ENCODE assay signal across 2 fruit fly cellular contexts in genomic region chr2L:12485897-12486615, dm6.
TF ChIP-seq lines count a peak whose summit lies in the region.

No protein-coding gene starts in this region.

TF ChIP-seq in whole organism, embryonic, 481 proteins besides CTCF, POLR2A, EP300 and RAD21 (continued from another document):
- TF ChIP-seq jumu (GFP tag; optimal IDR thresholded peaks at IDR 0.05; lab: Kevin White, UChicago), result no peak
- no peak for TF ChIP-seq bcd (GFP tag; optimal IDR thresholded peaks at IDR 0.05; lab: Kevin White, UChicago)
- TF ChIP-seq CG4707 (GFP tag; optimal IDR thresholded peaks at IDR 0.05; lab: Kevin White, UChicago), result no peak
- peak; percentile 22 for TF ChIP-seq phol (tag; optimal IDR thresholded peaks at IDR 0.05; lab: Kevin White, UChicago)
- TF ChIP-seq bowl (GFP tag; IDR thresholded peaks at IDR 0.05; lab: Robert Waterston, UW), result no peak
- no peak for TF ChIP-seq CG14441 (GFP tag; IDR thresholded peaks at IDR 0.05; lab: Robert Waterston, UW)
- peak; percentile 16 for TF ChIP-seq CG7839 (tag; optimal IDR thresholded peaks at IDR 0.05; lab: Kevin White, UChicago)
- no peak for TF ChIP-seq br (optimal IDR thresholded peaks at IDR 0.05; lab: Kevin White, UChicago)
- TF ChIP-seq Fer1 (GFP tag; optimal IDR thresholded peaks at IDR 0.05; lab: Kevin White, UChicago), result no peak
- TF ChIP-seq CG9932 (GFP tag; IDR thresholded peaks at IDR 0.05; lab: Robert Waterston, UW), result no peak
- peak; percentile 10 for TF ChIP-seq Oli (tag; optimal IDR thresholded peaks at IDR 0.05; lab: Kevin White, UChicago)
- TF ChIP-seq CG5180 (GFP tag; optimal IDR thresholded peaks at IDR 0.05; lab: Kevin White, UChicago), result no peak
- no peak for TF ChIP-seq rib (GFP tag; IDR thresholded peaks at IDR 0.05; lab: Robert Waterston, UW)
- no peak for TF ChIP-seq Trl (optimal IDR thresholded peaks at IDR 0.05; lab: Kevin White, UChicago)
- no peak for TF ChIP-seq Trl (GFP tag; optimal IDR thresholded peaks at IDR 0.05; lab: Kevin White, UChicago)
- peak; percentile 3 for TF ChIP-seq unpg (GFP tag; optimal IDR thresholded peaks at IDR 0.05; lab: Kevin White, UChicago)
- TF ChIP-seq CG14710 (tag; optimal IDR thresholded peaks at IDR 0.05; lab: Kevin White, UChicago), result no peak
- no peak for TF ChIP-seq Opbp (GFP tag; IDR thresholded peaks at IDR 0.05; lab: Robert Waterston, UW; ENCODE audit: partially characterized antibody)
- TF ChIP-seq lbe (GFP tag; optimal IDR thresholded peaks at IDR 0.05; lab: Kevin White, UChicago), result no peak
- TF ChIP-seq gem (tag; optimal IDR thresholded peaks at IDR 0.05; lab: Kevin White, UChicago), result peak; percentile 39
- no peak for TF ChIP-seq BtbVII (GFP tag; optimal IDR thresholded peaks at IDR 0.05; lab: Kevin White, UChicago)
- no peak for TF ChIP-seq CG6175 (GFP tag; IDR thresholded peaks at IDR 0.05; lab: Robert Waterston, UW)
- TF ChIP-seq ap (GFP tag; IDR thresholded peaks at IDR 0.05; lab: Robert Waterston, UW), result no peak
- no peak for TF ChIP-seq jigr1 (GFP tag; IDR thresholded peaks at IDR 0.05; lab: Robert Waterston, UW)
- TF ChIP-seq CG10366 (GFP tag; IDR thresholded peaks at IDR 0.05; lab: Robert Waterston, UW), result no peak
- peak; percentile 86 for TF ChIP-seq Blimp-1 (GFP tag; optimal IDR thresholded peaks at IDR 0.05; lab: Kevin White, UChicago)
- TF ChIP-seq CG10431 (GFP tag; optimal IDR thresholded peaks at IDR 0.05; lab: Kevin White, UChicago), result no peak
- no peak for TF ChIP-seq NfI (GFP tag; optimal IDR thresholded peaks at IDR 0.05; lab: Kevin White, UChicago)
- no peak for TF ChIP-seq CG43689 (GFP tag; IDR thresholded peaks at IDR 0.05; lab: Robert Waterston, UW)
- TF ChIP-seq CG1602 (GFP tag; optimal IDR thresholded peaks at IDR 0.05; lab: Kevin White, UChicago), result no peak
- TF ChIP-seq Xrp1 (GFP tag; IDR thresholded peaks at IDR 0.05; lab: Robert Waterston, UW), result no peak
- TF ChIP-seq CG18262 (tag; optimal IDR thresholded peaks at IDR 0.05; lab: Kevin White, UChicago), result peak; percentile 44
- TF ChIP-seq CG2712 (tag; optimal IDR thresholded peaks at IDR 0.05; lab: Kevin White, UChicago), result peak; percentile 48
- no peak for TF ChIP-seq gt (GFP tag; IDR thresholded peaks at IDR 0.05; lab: Robert Waterston, UW)
- TF ChIP-seq Med (GFP tag; lab: Kevin White, UChicago), result no peak
- peak in 1 of 2 experiments; percentile 43 for TF ChIP-seq Hr51 (GFP tag; optimal IDR thresholded peaks at IDR 0.05; lab: Kevin White, UChicago)
- peak; percentile 43 for TF ChIP-seq Sox102F (GFP tag; optimal IDR thresholded peaks at IDR 0.05; lab: Kevin White, UChicago)
- TF ChIP-seq CG15269 (tag; optimal IDR thresholded peaks at IDR 0.05; lab: Kevin White, UChicago), result peak; percentile 2
- peak; percentile 1 for TF ChIP-seq CG10979 (tag; optimal IDR thresholded peaks at IDR 0.05; lab: Kevin White, UChicago)
- no peak for TF ChIP-seq lov (optimal IDR thresholded peaks at IDR 0.05; lab: Kevin White, UChicago)
- no peak for TF ChIP-seq lov (GFP tag; IDR thresholded peaks at IDR 0.05; lab: Robert Waterston, UW)
- TF ChIP-seq Sox100B (GFP tag; optimal IDR thresholded peaks at IDR 0.05; lab: Kevin White, UChicago), result peak; percentile 33
- no peak for TF ChIP-seq CG4424 (GFP tag; optimal IDR thresholded peaks at IDR 0.05; lab: Kevin White, UChicago)
- TF ChIP-seq crol (GFP tag; IDR thresholded peaks at IDR 0.05; lab: Robert Waterston, UW), result no peak
- 0 out of 3 replicates have a peak, but pooled peaks have one; percentile 24 for TF ChIP-seq zfh1 (GFP tag; IDR thresholded peaks at IDR 0.05; lab: Robert Waterston, UW)
- TF ChIP-seq hb (GFP tag; IDR thresholded peaks at IDR 0.05; lab: Robert Waterston, UW; ENCODE audit: partially characterized antibody), result no peak
- no peak for TF ChIP-seq kay (GFP tag; optimal IDR thresholded peaks at IDR 0.05; lab: Kevin White, UChicago)
- TF ChIP-seq pros (GFP tag; optimal IDR thresholded peaks at IDR 0.05; lab: Kevin White, UChicago), result peak; percentile 55
- peak; percentile 24 for TF ChIP-seq CG2678 (tag; optimal IDR thresholded peaks at IDR 0.05; lab: Kevin White, UChicago)
- no peak for TF ChIP-seq esg (GFP tag; conservative IDR thresholded peaks at IDR 0.05; lab: Robert Waterston, UW)
- TF ChIP-seq ttk (GFP tag; IDR thresholded peaks at IDR 0.05; lab: Robert Waterston, UW), result no peak
- TF ChIP-seq CG12236 (GFP tag; optimal IDR thresholded peaks at IDR 0.05; lab: Kevin White, UChicago), result no peak
- no peak for TF ChIP-seq ken (GFP tag; IDR thresholded peaks at IDR 0.05; lab: Robert Waterston, UW)
- no peak for TF ChIP-seq trem (tag; optimal IDR thresholded peaks at IDR 0.05; lab: Kevin White, UChicago)
- no peak for TF ChIP-seq CG16779 (GFP tag; IDR thresholded peaks at IDR 0.05; lab: Robert Waterston, UW)
- no peak for TF ChIP-seq CG12769 (tag; optimal IDR thresholded peaks at IDR 0.05; lab: Kevin White, UChicago)
- no peak for TF ChIP-seq H2.0 (GFP tag; IDR thresholded peaks at IDR 0.05; lab: Robert Waterston, UW)
- TF ChIP-seq CG17359 (tag; optimal IDR thresholded peaks at IDR 0.05; lab: Kevin White, UChicago), result peak; percentile 15
- TF ChIP-seq Max (GFP tag; optimal IDR thresholded peaks at IDR 0.05; lab: Kevin White, UChicago), result no peak
- TF ChIP-seq CG9609 (GFP tag; optimal IDR thresholded peaks at IDR 0.05; lab: Kevin White, UChicago), result no peak
- no peak for TF ChIP-seq ERR (GFP tag; optimal IDR thresholded peaks at IDR 0.05; lab: Kevin White, UChicago)
- no peak for TF ChIP-seq CG13123 (GFP tag; optimal IDR thresholded peaks at IDR 0.05; lab: Kevin White, UChicago)
- no peak for TF ChIP-seq CHES-1-like (GFP tag; optimal IDR thresholded peaks at IDR 0.05; lab: Kevin White, UChicago)
- TF ChIP-seq chinmo (GFP tag; IDR thresholded peaks at IDR 0.05; lab: Robert Waterston, UW; ENCODE audit: partially characterized antibody), result no peak
- TF ChIP-seq CG2129 (GFP tag; IDR thresholded peaks at IDR 0.05; lab: Robert Waterston, UW; ENCODE audit: partially characterized antibody), result no peak
- TF ChIP-seq tll (GFP tag; optimal IDR thresholded peaks at IDR 0.05; lab: Kevin White, UChicago), result no peak
- no peak for TF ChIP-seq CG3847 (GFP tag; IDR thresholded peaks at IDR 0.05; lab: Robert Waterston, UW)
- no peak for TF ChIP-seq sqz (GFP tag; optimal IDR thresholded peaks at IDR 0.05; lab: Kevin White, UChicago)
- peak; percentile 45 for TF ChIP-seq dmrt99B (tag; optimal IDR thresholded peaks at IDR 0.05; lab: Kevin White, UChicago)
TF ChIP-seq in whole organism, embryonic: peak in this region for 26.

TF ChIP-seq in whole organism, prepupa, 60 proteins besides CTCF, POLR2A, EP300 and RAD21 (continued from another document):
- no peak for TF ChIP-seq acj6 (GFP tag; optimal IDR thresholded peaks at IDR 0.05; lab: Kevin White, UChicago)
- no peak for TF ChIP-seq CG9139 (GFP tag; optimal IDR thresholded peaks at IDR 0.05; lab: Kevin White, UChicago)
- no peak for TF ChIP-seq CG7368 (GFP tag; optimal IDR thresholded peaks at IDR 0.05; lab: Kevin White, UChicago)
- TF ChIP-seq CG31627 (GFP tag; optimal IDR thresholded peaks at IDR 0.05; lab: Kevin White, UChicago), result no peak
- no peak for TF ChIP-seq Met (GFP tag; optimal IDR thresholded peaks at IDR 0.05; lab: Kevin White, UChicago)
- TF ChIP-seq Blimp-1 (GFP tag; optimal IDR thresholded peaks at IDR 0.05; lab: Kevin White, UChicago), result no peak
- peak; percentile 64; the same call in 2 of the 3 replicates for TF ChIP-seq CG8119 (GFP tag; IDR thresholded peaks at IDR 0.05; lab: Robert Waterston, UW)
- no peak for TF ChIP-seq fkh (GFP tag; optimal IDR thresholded peaks at IDR 0.05; lab: Kevin White, UChicago)
- no peak for TF ChIP-seq lz (GFP tag; optimal IDR thresholded peaks at IDR 0.05; lab: Kevin White, UChicago)
- TF ChIP-seq CG10631 (GFP tag; optimal IDR thresholded peaks at IDR 0.05; lab: Kevin White, UChicago), result no peak
- TF ChIP-seq Eip93F (GFP tag; optimal IDR thresholded peaks at IDR 0.05; lab: Kevin White, UChicago), result no peak
- no peak for TF ChIP-seq topi (GFP tag; optimal IDR thresholded peaks at IDR 0.05; lab: Kevin White, UChicago)
- peak; percentile 6 for TF ChIP-seq OdsH (GFP tag; optimal IDR thresholded peaks at IDR 0.05; lab: Kevin White, UChicago)
- TF ChIP-seq Hr4 (GFP tag; optimal IDR thresholded peaks at IDR 0.05; lab: Kevin White, UChicago), result peak; percentile 5
- no peak for TF ChIP-seq CG6163 (GFP tag; IDR thresholded peaks at IDR 0.05; lab: Robert Waterston, UW)
- TF ChIP-seq cyc (GFP tag; optimal IDR thresholded peaks at IDR 0.05; lab: Kevin White, UChicago), result no peak
- TF ChIP-seq dsx (GFP tag; optimal IDR thresholded peaks at IDR 0.05; lab: Kevin White, UChicago; ENCODE audit: poor library complexity, severe bottlenecking), result no peak
- TF ChIP-seq Eip78C (GFP tag; lab: Kevin White, UChicago), result peak; percentile 50
- TF ChIP-seq Gug (GFP tag; IDR thresholded peaks at IDR 0.05; lab: Robert Waterston, UW), result no peak
- peak; percentile 31 for TF ChIP-seq CG8632 (GFP tag; optimal IDR thresholded peaks at IDR 0.05; lab: Kevin White, UChicago)
- no peak for TF ChIP-seq CG1621 (tag; optimal IDR thresholded peaks at IDR 0.05; lab: Kevin White, UChicago)
- no peak for TF ChIP-seq CG8319 (GFP tag; optimal IDR thresholded peaks at IDR 0.05; lab: Kevin White, UChicago)
- TF ChIP-seq net (GFP tag; optimal IDR thresholded peaks at IDR 0.05; lab: Kevin White, UChicago), result no peak
- TF ChIP-seq Hr39 (GFP tag; optimal IDR thresholded peaks at IDR 0.05; lab: Kevin White, UChicago), result no peak
- TF ChIP-seq Eip75B (GFP tag; optimal IDR thresholded peaks at IDR 0.05; lab: Kevin White, UChicago), result no peak
- TF ChIP-seq Ets96B (tag; optimal IDR thresholded peaks at IDR 0.05; lab: Kevin White, UChicago), result no peak
- TF ChIP-seq CG11902 (GFP tag; optimal IDR thresholded peaks at IDR 0.05; lab: Kevin White, UChicago), result no peak
- TF ChIP-seq fd85E (GFP tag; optimal IDR thresholded peaks at IDR 0.05; lab: Kevin White, UChicago), result no peak
- peak; percentile 60 for TF ChIP-seq CG15336 (GFP tag; IDR thresholded peaks at IDR 0.05; lab: Robert Waterston, UW)
- TF ChIP-seq Hr38 (GFP tag; optimal IDR thresholded peaks at IDR 0.05; lab: Kevin White, UChicago), result no peak
- TF ChIP-seq CG3919 (GFP tag; optimal IDR thresholded peaks at IDR 0.05; lab: Kevin White, UChicago), result no peak
- TF ChIP-seq CG11294 (GFP tag; IDR thresholded peaks at IDR 0.05; lab: Robert Waterston, UW), result no peak
- no peak for TF ChIP-seq vri (GFP tag; optimal IDR thresholded peaks at IDR 0.05; lab: Kevin White, UChicago)
- no peak for TF ChIP-seq CG16779 (tag; optimal IDR thresholded peaks at IDR 0.05; lab: Kevin White, UChicago)
- TF ChIP-seq Sox102F (GFP tag; optimal IDR thresholded peaks at IDR 0.05; lab: Kevin White, UChicago), result no peak
